Fruit fly (Drosophila melanogaster) whole organism, embryonic: Measurements from ENCODE around the gene Arpc5.

Experiments used
- Atf3 ChIP-seq: fragments of 200-800 bp; sonication (Bioruptor generic); optimal IDR thresholded peaks from 3 replicates; lab custom pipeline; 2016; ENCODE audit warnings: missing biosample characterization, missing genetic modification characterization
- Bdp1 ChIP-seq: fragments of 200-800 bp; sonication (Bioruptor generic); optimal IDR thresholded peaks from 3 replicates; lab custom pipeline; 2016; ENCODE audit warnings: missing biosample characterization, missing genetic modification characterization
- CG10274 ChIP-seq: fragments of 200-800 bp; sonication (Bioruptor generic); optimal IDR thresholded peaks from 3 replicates; lab custom pipeline; 2017; ENCODE audit warnings: missing biosample characterization, mild to moderate bottlenecking, missing genetic modification characterization
- CG10654 ChIP-seq: fragments of 200-800 bp; sonication (Bioruptor generic); optimal IDR thresholded peaks from 2 replicates; lab custom pipeline; 2016; ENCODE audit warnings: missing biosample characterization, missing genetic modification characterization
- CG11723 ChIP-seq: fragments of 200-800 bp; sonication (Bioruptor generic); optimal IDR thresholded peaks from 2 replicates; lab custom pipeline; 2017; ENCODE audit warnings: missing biosample characterization, mild to moderate bottlenecking, missing genetic modification characterization
- CG12071 ChIP-seq: fragments of 200-800 bp; sonication (Bioruptor generic); optimal IDR thresholded peaks from 3 replicates; lab custom pipeline; 2018; ENCODE audit warnings: missing biosample characterization, mild to moderate bottlenecking, missing genetic modification characterization
- CG13123 ChIP-seq: fragments of 200-800 bp; sonication (Bioruptor generic); optimal IDR thresholded peaks from 2 replicates; lab custom pipeline; 2016; ENCODE audit warnings: missing biosample characterization, missing genetic modification characterization
- CG14014 ChIP-seq: fragments of 200-800 bp; sonication (Bioruptor generic); IDR thresholded peaks from 2 replicates; pipeline ENCODE4 v1.3.6; 2022; ENCODE audit warnings: missing biosample characterization, missing genetic modification characterization
- CG15514 ChIP-seq: fragments of 200-800 bp; sonication (Bioruptor generic); optimal IDR thresholded peaks from 3 replicates; lab custom pipeline; 2017; ENCODE audit warnings: missing biosample characterization, missing genetic modification characterization, mild to moderate bottlenecking, moderate library complexity, missing genetic modification reagents
- CG17186 ChIP-seq: fragments of 200-800 bp; sonication (Bioruptor generic); optimal IDR thresholded peaks from 3 replicates; lab custom pipeline; 2017; ENCODE audit warnings: missing biosample characterization, missing genetic modification reagents, missing genetic modification characterization
- CG17359 ChIP-seq: fragments of 200-800 bp; sonication (Bioruptor generic); optimal IDR thresholded peaks from 3 replicates; lab custom pipeline; 2018; ENCODE audit warnings: missing biosample characterization, mild to moderate bottlenecking, missing genetic modification characterization, moderate library complexity
- CG18476 ChIP-seq: fragments of 200-800 bp; sonication (Bioruptor generic); optimal IDR thresholded peaks from 2 replicates; lab custom pipeline; 2016; ENCODE audit warnings: missing biosample characterization, mild to moderate bottlenecking, missing genetic modification characterization
- CG18764 ChIP-seq: fragments of 200-800 bp; sonication (Bioruptor generic); optimal IDR thresholded peaks from 3 replicates; lab custom pipeline; 2016; ENCODE audit warnings: missing biosample characterization, missing genetic modification characterization
- CG30431 ChIP-seq: fragments of 200-800 bp; sonication (Bioruptor generic); optimal IDR thresholded peaks from 2 replicates; lab custom pipeline; 2017; ENCODE audit warnings: missing biosample characterization, missing genetic modification characterization
- CG33557 ChIP-seq: fragments of 200-800 bp; sonication (Bioruptor generic); optimal IDR thresholded peaks from 2 replicates; lab custom pipeline; 2019; ENCODE audit warnings: missing biosample characterization, mild to moderate bottlenecking, missing genetic modification characterization, moderate library complexity
- CG3407 ChIP-seq: fragments of 200-800 bp; sonication (Bioruptor generic); optimal IDR thresholded peaks from 2 replicates; lab custom pipeline; 2018; ENCODE audit warnings: missing biosample characterization, mild to moderate bottlenecking, missing genetic modification characterization
- CG6175 ChIP-seq: fragments of 200-800 bp; sonication (Bioruptor generic); IDR thresholded peaks from 3 replicates; pipeline ENCODE4 v1.3.6; 2022; ENCODE audit warnings: missing biosample characterization, missing genetic modification characterization
- CG6854 ChIP-seq: fragments of 200-800 bp; sonication (Bioruptor generic); optimal IDR thresholded peaks from 3 replicates; lab custom pipeline; 2017; ENCODE audit warnings: missing biosample characterization, mild to moderate bottlenecking, missing genetic modification characterization
- CG7963 ChIP-seq: fragments of 200-800 bp; sonication (Bioruptor generic); IDR thresholded peaks from 3 replicates; pipeline ENCODE4 v1.3.6; 2022; ENCODE audit warnings: missing biosample characterization, missing genetic modification characterization; ENCODE audit not compliant: partially characterized antibody
- CG8281 ChIP-seq: fragments of 200-800 bp; sonication (Bioruptor generic); optimal IDR thresholded peaks from 2 replicates; lab custom pipeline; 2018; ENCODE audit warnings: missing biosample characterization, mild to moderate bottlenecking, missing genetic modification characterization, moderate library complexity
- CG8765 ChIP-seq: fragments of 200-800 bp; sonication (Bioruptor generic); IDR thresholded peaks from 2 replicates; pipeline ENCODE4 v1.3.6; 2022; ENCODE audit warnings: missing biosample characterization, missing genetic modification characterization
- D19A ChIP-seq: fragments of 200-800 bp; optimal IDR thresholded peaks from 3 replicates; lab custom pipeline; 2019; ENCODE audit warnings: missing biosample characterization, mild to moderate bottlenecking, missing genetic modification characterization, moderate library complexity
- Doc2 ChIP-seq: fragments of 200-800 bp; sonication (Bioruptor generic); IDR thresholded peaks from 2 replicates; pipeline ENCODE4 v1.3.6; 2022; ENCODE audit warnings: missing biosample characterization, missing genetic modification characterization
- Doc3 ChIP-seq: fragments of 200-800 bp; sonication (Bioruptor generic); IDR thresholded peaks from 3 replicates; pipeline ENCODE4 v1.3.6; 2022; ENCODE audit warnings: missing biosample characterization, missing genetic modification characterization; ENCODE audit not compliant: partially characterized antibody
- Eip74EF ChIP-seq, 2 experiments: fragments of 200-800 bp in 1 of 2; fragments of >200 bp in 1 of 2; sonication (Bioruptor generic) in 1 of 2; optimal IDR thresholded peaks; 2 replicates each; lab custom pipeline; 2017 to 2019; ENCODE audit warnings: missing biosample characterization in 2 of 2, missing genetic modification characterization in 2 of 2, mild to moderate bottlenecking in 1 of 2, moderate library complexity in 1 of 2
- Fer3 ChIP-seq: fragments of 200-800 bp; sonication (Bioruptor generic); optimal IDR thresholded peaks from 2 replicates; lab custom pipeline; 2018; ENCODE audit warnings: missing biosample characterization, mild to moderate bottlenecking, missing genetic modification characterization, moderate library complexity
- H2.0 ChIP-seq: fragments of 200-800 bp; sonication (Bioruptor generic); IDR thresholded peaks from 2 replicates; pipeline ENCODE4 v1.3.6; 2022; ENCODE audit warnings: missing biosample characterization, missing genetic modification characterization
- HLH54F ChIP-seq: fragments of 200-800 bp; sonication (Bioruptor generic); optimal IDR thresholded peaks from 3 replicates; lab custom pipeline; 2016; ENCODE audit warnings: missing biosample characterization, missing genetic modification characterization
- Hsf ChIP-seq: fragments of 200-800 bp; sonication (Bioruptor generic); optimal IDR thresholded peaks from 3 replicates; lab custom pipeline; 2016; ENCODE audit warnings: missing biosample characterization, missing genetic modification characterization
- Mad ChIP-seq: fragments of 200-800 bp; sonication (Bioruptor generic); optimal IDR thresholded peaks from 2 replicates; lab custom pipeline; 2016; ENCODE audit warnings: missing biosample characterization, missing genetic modification characterization
- NFAT ChIP-seq: fragments of 200-800 bp; sonication (Bioruptor generic); IDR thresholded peaks from 2 replicates; pipeline ENCODE4 v1.3.6; 2022; ENCODE audit warnings: missing biosample characterization, missing genetic modification characterization
- Oaz ChIP-seq: fragments of 200-800 bp; sonication (Bioruptor generic); IDR thresholded peaks from 2 replicates; pipeline ENCODE4 v1.3.6; 2022; ENCODE audit warnings: missing biosample characterization, missing genetic modification characterization
- Opbp ChIP-seq: fragments of 200-800 bp; sonication (Bioruptor generic); IDR thresholded peaks from 3 replicates; pipeline ENCODE4 v1.3.6; 2022; ENCODE audit warnings: missing biosample characterization, missing genetic modification characterization; ENCODE audit not compliant: partially characterized antibody
- Sin3A ChIP-seq: fragments of >200 bp; optimal IDR thresholded peaks from 2 replicates; lab custom pipeline; 2018
- YL-1 ChIP-seq: fragments of 200-800 bp; sonication (Bioruptor generic); optimal IDR thresholded peaks from 3 replicates; lab custom pipeline; 2017; ENCODE audit warnings: missing biosample characterization, mild to moderate bottlenecking, missing genetic modification characterization
- ap ChIP-seq: fragments of 200-800 bp; sonication (Bioruptor generic); IDR thresholded peaks from 2 replicates; pipeline ENCODE4 v1.3.6; 2022; ENCODE audit warnings: missing biosample characterization, missing genetic modification characterization
- ase ChIP-seq: fragments of 200-800 bp; sonication (Bioruptor generic); IDR thresholded peaks from 3 replicates; pipeline ENCODE4 v1.3.6; 2022; ENCODE audit warnings: missing biosample characterization, missing genetic modification characterization
- btn ChIP-seq: fragments of 200-800 bp; sonication (Bioruptor generic); optimal IDR thresholded peaks from 2 replicates; lab custom pipeline; 2016; ENCODE audit warnings: missing biosample characterization, missing genetic modification characterization
- chm ChIP-seq: fragments of 200-800 bp; sonication (Bioruptor generic); IDR thresholded peaks from 2 replicates; pipeline ENCODE4 v1.3.6; 2022; ENCODE audit warnings: missing biosample characterization, missing genetic modification characterization
- da ChIP-seq: fragments of 200-800 bp; sonication (Bioruptor generic); optimal IDR thresholded peaks from 2 replicates; lab custom pipeline; 2016; ENCODE audit warnings: missing biosample characterization, missing genetic modification characterization
- dimm ChIP-seq: fragments of 200-800 bp; sonication (Bioruptor generic); IDR thresholded peaks from 2 replicates; pipeline ENCODE4 v1.3.6; 2022; ENCODE audit warnings: missing biosample characterization, missing genetic modification characterization
- gt ChIP-seq: fragments of 200-800 bp; sonication (Bioruptor generic); IDR thresholded peaks from 2 replicates; pipeline ENCODE4 v1.3.6; 2022; ENCODE audit warnings: missing biosample characterization, missing genetic modification characterization
- ham ChIP-seq: fragments of 200-800 bp; sonication (Bioruptor generic); IDR thresholded peaks from 2 replicates; pipeline ENCODE4 v1.3.6; 2022; ENCODE audit warnings: missing biosample characterization, missing genetic modification characterization
- inv ChIP-seq: fragments of 200-800 bp; sonication (Bioruptor generic); IDR thresholded peaks from 2 replicates; pipeline ENCODE4 v1.3.6; 2022; ENCODE audit warnings: missing biosample characterization, missing genetic modification characterization; ENCODE audit not compliant: partially characterized antibody
- ken ChIP-seq: fragments of 200-800 bp; sonication (Bioruptor generic); IDR thresholded peaks from 3 replicates; pipeline ENCODE4 v1.3.6; 2022; ENCODE audit warnings: missing biosample characterization, missing genetic modification characterization
- knrl ChIP-seq: fragments of 200-800 bp; sonication (Bioruptor generic); IDR thresholded peaks from 3 replicates; pipeline ENCODE4 v1.3.6; 2022; ENCODE audit warnings: missing biosample characterization, missing genetic modification characterization; ENCODE audit not compliant: partially characterized antibody
- oc ChIP-seq: fragments of 200-800 bp; sonication (Bioruptor generic); optimal IDR thresholded peaks from 2 replicates; lab custom pipeline; 2018; ENCODE audit warnings: missing biosample characterization, mild to moderate bottlenecking, missing genetic modification characterization, moderate library complexity
- ranshi ChIP-seq: fragments of 200-800 bp; sonication (Bioruptor generic); IDR thresholded peaks from 2 replicates; pipeline ENCODE4 v1.3.6; 2022; ENCODE audit warnings: missing biosample characterization, missing genetic modification characterization
- sqz ChIP-seq: fragments of 200-800 bp; sonication (Bioruptor generic); optimal IDR thresholded peaks from 3 replicates; lab custom pipeline; 2018; ENCODE audit warnings: missing biosample characterization, mild to moderate bottlenecking, missing genetic modification characterization
- tio ChIP-seq: fragments of 200-800 bp; sonication (Bioruptor generic); optimal IDR thresholded peaks from 2 replicates; lab custom pipeline; 2017; ENCODE audit warnings: missing biosample characterization, missing genetic modification characterization, inconsistent platforms
- wek ChIP-seq: fragments of 200-800 bp; sonication (Bioruptor generic); optimal IDR thresholded peaks from 3 replicates; lab custom pipeline; 2018; ENCODE audit warnings: missing biosample characterization, mild to moderate bottlenecking, missing genetic modification characterization, moderate library complexity

The Arpc5 gene

dm6 chr2L:2585285-2585684 lies 5.2 kb downstream of the Arpc5 start, which contains the start of gene Drp1 (continued):
- peak; percentile 59 for TF ChIP-seq Sin3A (lab: Kevin White, UChicago)
- TF ChIP-seq CG6854 (GFP tag; lab: Kevin White, UChicago): no peak
- TF ChIP-seq H2.0: peak; percentile 34; the same call in 1 of the 2 replicates
- TF ChIP-seq CG15514 (GFP tag; lab: Kevin White, UChicago): peak; percentile 84
- peak; percentile 57; the same call in 1 of the 2 replicates for TF ChIP-seq inv
- peak; percentile 77 for TF ChIP-seq ken
- peak; percentile 66 for TF ChIP-seq Hsf (GFP tag; lab: Kevin White, UChicago)
- TF ChIP-seq CG6175 (GFP tag; lab: Robert Waterston, UW): no peak
- TF ChIP-seq CG33557 (GFP tag; lab: Kevin White, UChicago): no peak
- peak; percentile 76 for TF ChIP-seq CG17186 (GFP tag; lab: Kevin White, UChicago)
- TF ChIP-seq tio (GFP tag; lab: Kevin White, UChicago): no peak
- TF ChIP-seq sqz (GFP tag; lab: Kevin White, UChicago): no peak
- peak; percentile 19 for TF ChIP-seq CG10654 (GFP tag; lab: Kevin White, UChicago)
- TF ChIP-seq CG18764 (GFP tag; lab: Kevin White, UChicago): peak; percentile 26
- peak; percentile 57; the same call in 1 of the 3 replicates for TF ChIP-seq CG7963 (GFP tag; lab: Robert Waterston, UW)
- TF ChIP-seq CG12071 (GFP tag; lab: Kevin White, UChicago): no peak
- peak; percentile 78 for TF ChIP-seq Mad
- TF ChIP-seq CG14014: peak; percentile 47; the same call in 1 of the 2 replicates
- TF ChIP-seq CG17359: peak; percentile 24
- peak; percentile 39; the same call in 2 of the 3 replicates for TF ChIP-seq Doc3 (GFP tag; lab: Robert Waterston, UW)
- 0 out of 2 replicates have a peak, but pooled peaks have one; percentile 49 for TF ChIP-seq ranshi (GFP tag; lab: Robert Waterston, UW)
- no peak for TF ChIP-seq CG3407 (GFP tag; lab: Kevin White, UChicago)
- no peak for TF ChIP-seq Eip74EF (GFP tag; optimal IDR thresholded peaks at IDR 0.05; lab: Kevin White, UChicago)
- TF ChIP-seq CG8281 (tag; lab: Kevin White, UChicago): no peak
- peak; percentile 77 for TF ChIP-seq knrl (GFP tag; lab: Robert Waterston, UW)
- no peak for TF ChIP-seq CG30431 (GFP tag; lab: Kevin White, UChicago)
- TF ChIP-seq Bdp1 (GFP tag; lab: Kevin White, UChicago): peak; percentile 28
- no peak for TF ChIP-seq btn (GFP tag; lab: Kevin White, UChicago)
- no peak for TF ChIP-seq D19A (tag; lab: Kevin White, UChicago)
- no peak for TF ChIP-seq CG10274 (GFP tag; lab: Kevin White, UChicago)
- peak; percentile 68 for TF ChIP-seq NFAT
- TF ChIP-seq CG8765 (GFP tag; lab: Robert Waterston, UW): peak; percentile 47; the same call in 1 of the 2 replicates
- no peak for TF ChIP-seq Doc2 (GFP tag; lab: Robert Waterston, UW)
- peak; percentile 66 for TF ChIP-seq YL-1 (GFP tag; lab: Kevin White, UChicago)
- TF ChIP-seq HLH54F (GFP tag; lab: Kevin White, UChicago): peak; percentile 60
- no peak for TF ChIP-seq wek (GFP tag; lab: Kevin White, UChicago)
- TF ChIP-seq ase (GFP tag; lab: Robert Waterston, UW): no peak
- TF ChIP-seq chm: peak; percentile 61; the same call in 1 of the 2 replicates
- 0 out of 2 replicates have a peak, but pooled peaks have one; percentile 24 for TF ChIP-seq gt (GFP tag; lab: Robert Waterston, UW)
- TF ChIP-seq CG11723: no peak
- no peak for TF ChIP-seq CG18476 (GFP tag; lab: Kevin White, UChicago)
- TF ChIP-seq ham (GFP tag; lab: Robert Waterston, UW): no peak
- TF ChIP-seq ap (GFP tag; lab: Robert Waterston, UW): no peak
- no peak for TF ChIP-seq Oaz (GFP tag; lab: Robert Waterston, UW)
- peak; percentile 83 for TF ChIP-seq Opbp
- peak; percentile 30 for TF ChIP-seq da (GFP tag; lab: Kevin White, UChicago)
- TF ChIP-seq Atf3 (GFP tag; lab: Kevin White, UChicago): peak; percentile 12
- no peak for TF ChIP-seq CG13123 (GFP tag; lab: Kevin White, UChicago)
- TF ChIP-seq oc: no peak
- TF ChIP-seq dimm (GFP tag; lab: Robert Waterston, UW): no peak
- peak; percentile 33 for TF ChIP-seq Fer3 (tag; lab: Kevin White, UChicago)
